Worm (Caenorhabditis elegans) whole organism, midembryonic: ENCODE results near the gene F59A1.15.

Experiments
- flt-1 ChIP-seq: fragments of 200-800 bp; sonication (Bioruptor generic); IDR thresholded peaks from 2 replicates; pipeline ENCODE4 v1.3.6; 2022; ENCODE audit warnings: missing genetic modification characterization, missing compliant biosample characterization
- ref-1 ChIP-seq: fragments of 200-800 bp; sonication (Bioruptor generic); conservative IDR thresholded peaks from 2 replicates; pipeline ENCODE4 v1.3.6; 2022; ENCODE audit warnings: missing genetic modification reagents, missing genetic modification characterization, missing compliant biosample characterization
- ztf-23 ChIP-seq: fragments of 200-800 bp; sonication (Bioruptor generic); IDR thresholded peaks from 2 replicates; pipeline ENCODE4 v1.3.6; 2022; ENCODE audit warnings: missing genetic modification reagents, missing genetic modification characterization, missing compliant biosample characterization

DNA sequence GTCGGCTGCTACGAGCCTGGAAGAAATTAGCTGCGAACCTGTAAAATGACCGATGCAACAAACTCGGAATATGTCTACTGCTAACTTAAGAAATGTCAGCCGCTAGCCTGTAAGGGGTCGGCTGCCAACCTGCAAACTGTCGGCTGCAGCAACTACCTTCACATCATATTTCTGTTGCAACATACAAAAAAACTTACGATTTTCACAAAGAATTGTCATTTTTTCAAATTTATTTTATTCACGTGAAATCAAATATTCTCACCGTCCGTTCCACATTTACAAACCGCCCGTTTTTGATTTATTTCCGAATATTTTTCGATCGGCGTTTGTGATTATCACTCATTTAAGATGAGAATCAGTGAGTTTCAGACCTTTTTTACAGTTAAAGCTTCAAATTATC is 16.0 kb upstream of the F59A1.15 start, which contains the start of gene Y26G10.6:
- TF ChIP-seq ref-1 (GFP tag; lab: Robert Waterston, UW) (no peak), ztf-23 (GFP tag; lab: Robert Waterston, UW) (no peak), flt-1 (no peak)
